Fruit fly (Drosophila melanogaster) S2 (cell line): ENCODE results near the gene CG14313.

ENCODE experiments used
- CG8478 ChIP-seq: fragments of >200 bp; optimal IDR thresholded peaks from 2 replicates; lab custom pipeline; 2018
- CTCF ChIP-seq, 2 experiments: fragments of >200 bp; optimal IDR thresholded peaks; 2 replicates each; lab custom pipeline; 2018

- TF ChIP-seq CG8478 (lab: Kevin White, UChicago) = no peak
- TF ChIP-seq CTCF (optimal IDR thresholded peaks at IDR 0.05; lab: Kevin White, UChicago) = no peak
Measured at dm6 chr3R:18230229-18230628, 38.5 kb upstream of the CG14313 start.
